Fruit fly (Drosophila melanogaster): ENCODE results near the gene Cpr35B.

DNA sequence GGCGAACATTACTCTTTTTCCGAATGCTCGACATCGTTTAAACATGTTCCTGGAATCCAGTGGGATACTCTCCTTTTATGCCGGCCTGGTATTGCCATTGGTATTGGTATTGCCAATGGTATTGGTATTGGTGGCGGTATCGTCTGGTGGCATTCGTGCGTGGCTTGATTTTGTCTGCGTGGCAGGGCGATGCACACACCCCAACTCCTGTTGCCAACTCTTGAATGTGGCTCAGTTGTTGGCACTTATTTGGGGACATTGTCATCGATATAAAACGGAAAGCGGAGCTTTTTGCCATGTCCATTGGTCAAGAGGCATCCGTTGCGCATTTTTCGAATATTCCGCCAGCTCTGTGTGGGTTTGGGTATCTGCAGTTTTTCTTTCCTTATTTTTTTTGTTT is 43.1 kb downstream of the Cpr35B start:
- no peak for TF ChIP-seq h (optimal IDR thresholded peaks at IDR 0.05)
- no peak for TF ChIP-seq psq (optimal IDR thresholded peaks at IDR 0.05)
- TF ChIP-seq ttk (optimal IDR thresholded peaks at IDR 0.05): no peak
- no peak for TF ChIP-seq Myc (optimal IDR thresholded peaks at IDR 0.05)
- no peak for TF ChIP-seq insv (optimal IDR thresholded peaks at IDR 0.05)
- TF ChIP-seq Sin3A (optimal IDR thresholded peaks at IDR 0.05): no peak
